Worm (Caenorhabditis elegans) whole organism, L1 larva: ENCODE data around the gene pei-2.

Experiments used
- aly-2 ChIP-seq: fragments of 150-350 bp; optimal IDR thresholded peaks from 2 replicates; lab custom pipeline; 2014; ENCODE audit warnings: missing biosample characterization, missing genetic modification characterization
- ceh-90 ChIP-seq: sonication (generic microtip); optimal IDR thresholded peaks from 2 replicates; lab custom pipeline; 2016; ENCODE audit warnings: missing genetic modification characterization, missing compliant biosample characterization
- efl-1 ChIP-seq, 4 experiments: fragments of 150-350 bp; optimal IDR thresholded peaks in 3 of 4; peaks in 1 of 4; 1 replicate in 1 of 4; 2 replicates in 3 of 4; lab custom pipeline; 2014; ENCODE audit warnings: missing biosample characterization in 2 of 4, missing genetic modification characterization in 2 of 4, missing genetic modification reagents in 2 of 4
- hlh-17 ChIP-seq: fragments of 200-800 bp; sonication (Bioruptor generic); optimal IDR thresholded peaks from 2 replicates; lab custom pipeline; 2018; ENCODE audit warnings: missing genetic modification characterization, mild to moderate bottlenecking, missing compliant biosample characterization, moderate library complexity, borderline replicate concordance
- jun-1 ChIP-seq: fragments of 150-350 bp; optimal IDR thresholded peaks from 2 replicates; lab custom pipeline; 2014; ENCODE audit warnings: missing biosample characterization, missing genetic modification reagents, missing genetic modification characterization
- pqm-1 ChIP-seq: sonication (generic microtip); optimal IDR thresholded peaks from 3 replicates; lab custom pipeline; 2017; ENCODE audit warnings: missing biosample characterization, missing genetic modification characterization
- sptf-1 ChIP-seq: fragments of 150-350 bp; optimal IDR thresholded peaks from 2 replicates; lab custom pipeline; 2014; ENCODE audit warnings: missing biosample characterization, missing genetic modification characterization
- unc-130 ChIP-seq: fragments of 150-350 bp; optimal IDR thresholded peaks from 2 replicates; lab custom pipeline; 2017; ENCODE audit warnings: missing biosample characterization, missing genetic modification characterization, inconsistent platforms
- zag-1 ChIP-seq: fragments of 150-350 bp; optimal IDR thresholded peaks from 2 replicates; lab custom pipeline; 2014; ENCODE audit warnings: missing biosample characterization, missing genetic modification characterization

ce11 chrV:1003826-1004225, 19.4 kb downstream of the pei-2 start:
- TF ChIP-seq efl-1 (optimal IDR thresholded peaks at IDR 0.05; lab: Kevin White, UChicago), result peak; percentile 64 to 74
- peak; percentile 59 to 62 for TF ChIP-seq efl-1 (GFP tag; optimal IDR thresholded peaks at IDR 0.05 in 1 of 2; lab: Kevin White, UChicago)
- TF ChIP-seq unc-130, result no peak
- no peak for TF ChIP-seq jun-1 (tag; lab: Kevin White, UChicago)
- TF ChIP-seq aly-2 (tag; lab: Kevin White, UChicago), result no peak
- no peak for TF ChIP-seq zag-1 (tag; lab: Kevin White, UChicago)
- no peak for TF ChIP-seq pqm-1 (tag; lab: Kevin White, UChicago)
- TF ChIP-seq hlh-17 (GFP tag; lab: Kevin White, UChicago), result no peak
- no peak for TF ChIP-seq sptf-1 (tag; lab: Kevin White, UChicago)
- TF ChIP-seq ceh-90, result peak; percentile 81
